Worm (Caenorhabditis elegans) whole organism, L2 larva: Measurements from ENCODE around the gene R03H10.4.

ENCODE experiments used
- ama-1 ChIP-seq: fragments of 150-350 bp; optimal IDR thresholded peaks from 2 replicates; lab custom pipeline; 2018; ENCODE audit warnings: inconsistent platforms
- ceh-82 ChIP-seq: fragments of 150-350 bp; optimal IDR thresholded peaks from 2 replicates; lab custom pipeline; 2014; ENCODE audit warnings: missing biosample characterization, missing genetic modification characterization
- unc-55 ChIP-seq: fragments of 150-350 bp; sonication (generic microtip); optimal IDR thresholded peaks from 3 replicates; lab custom pipeline; 2014; ENCODE audit warnings: missing biosample characterization, missing genetic modification reagents, missing genetic modification characterization
- unc-62 ChIP-seq: fragments of 150-350 bp; optimal IDR thresholded peaks from 2 replicates; lab custom pipeline; 2014; ENCODE audit warnings: missing biosample characterization, missing genetic modification reagents, missing genetic modification characterization

DNA sequence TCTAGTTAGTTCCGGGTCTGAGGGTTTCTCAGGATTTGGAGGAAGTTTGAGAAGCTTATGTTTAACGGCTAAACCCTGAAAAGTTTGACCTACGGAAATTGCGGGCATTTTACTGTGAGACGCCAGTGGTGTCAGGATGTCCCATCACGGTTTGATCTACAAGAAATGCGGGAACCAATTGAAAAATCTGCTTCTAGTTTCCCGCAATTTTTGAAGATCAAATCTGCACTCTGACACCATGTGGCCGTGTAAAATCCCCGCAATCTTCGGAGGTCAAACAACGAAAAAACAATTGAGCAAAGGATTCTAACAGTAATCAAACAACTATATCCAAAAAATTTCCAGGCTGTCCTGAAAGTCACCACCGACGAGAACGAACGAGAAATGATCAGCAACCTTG is 45.4 kb downstream of the R03H10.4 start:
- TF ChIP-seq unc-62 (no peak), ceh-82 (no peak), ama-1 (lab: Kevin White, UChicago) (no peak), unc-55 (no peak)
